Worm (Caenorhabditis elegans) whole organism, L4 larva: Measurements from ENCODE around the gene atf-4.

ENCODE experiments used
- F37D6.2 ChIP-seq: sonication (generic microtip); optimal IDR thresholded peaks from 2 replicates; lab custom pipeline; 2016; ENCODE audit warnings: mild to moderate bottlenecking, missing genetic modification characterization, missing compliant biosample characterization
- F44E2.7 ChIP-seq: fragments of 200-800 bp; sonication (Bioruptor generic); IDR thresholded peaks from 2 replicates; pipeline ENCODE4 v2.1.2; 2022; ENCODE audit warnings: missing genetic modification characterization, missing compliant biosample characterization
- T26A8.4 ChIP-seq: fragments of 200-800 bp; sonication (Bioruptor generic); IDR thresholded peaks from 2 replicates; pipeline ENCODE4 v1.3.6; 2022; ENCODE audit warnings: missing genetic modification characterization, missing compliant biosample characterization
- Y105C5A.15 ChIP-seq: fragments of 200-800 bp; sonication (Bioruptor generic); IDR thresholded peaks from 2 replicates; pipeline ENCODE4 v1.3.6; 2022; ENCODE audit warnings: missing genetic modification characterization, missing compliant biosample characterization
- Y48G9A.11 ChIP-seq: fragments of 200-800 bp; sonication (Bioruptor generic); IDR thresholded peaks from 2 replicates; pipeline ENCODE4 v1.3.6; 2022; ENCODE audit warnings: missing genetic modification reagents, missing genetic modification characterization, missing compliant biosample characterization
- Y5F2A.4 ChIP-seq: fragments of 200-800 bp; sonication (Bioruptor generic); optimal IDR thresholded peaks from 2 replicates; lab custom pipeline; 2018; ENCODE audit warnings: mild to moderate bottlenecking, missing genetic modification characterization, missing compliant biosample characterization
- aha-1 ChIP-seq: fragments of 150-350 bp; peaks from one replicate; lab custom pipeline; 2014; ENCODE audit warnings: missing biosample characterization, missing genetic modification characterization
- arid-1 ChIP-seq: fragments of 200-800 bp; sonication (Bioruptor generic); conservative IDR thresholded peaks from 2 replicates; pipeline ENCODE4 v1.3.6; 2022; ENCODE audit warnings: missing genetic modification reagents, missing genetic modification characterization, missing compliant biosample characterization
- ceh-20 ChIP-seq: fragments of 200-800 bp; sonication (Bioruptor generic); IDR thresholded peaks from 2 replicates; pipeline ENCODE4 v1.3.6; 2022; ENCODE audit warnings: missing genetic modification reagents, missing genetic modification characterization, missing compliant biosample characterization
- ceh-32 ChIP-seq: sonication (generic microtip); optimal IDR thresholded peaks from 2 replicates; lab custom pipeline; 2016; ENCODE audit warnings: mild to moderate bottlenecking, missing genetic modification characterization, missing compliant biosample characterization; ENCODE audit not compliant: poor library complexity
- ceh-44 ChIP-seq: fragments of 200-800 bp; sonication (Bioruptor generic); IDR thresholded peaks from 2 replicates; pipeline ENCODE4 v1.3.6; 2022; ENCODE audit warnings: missing genetic modification reagents, missing genetic modification characterization, missing compliant biosample characterization
- ceh-62 ChIP-seq: sonication (generic microtip); optimal IDR thresholded peaks from 2 replicates; lab custom pipeline; 2017; ENCODE audit warnings: missing biosample characterization, missing genetic modification characterization
- ceh-82 ChIP-seq: sonication (generic microtip); optimal IDR thresholded peaks from 2 replicates; lab custom pipeline; 2017; ENCODE audit warnings: missing biosample characterization, missing genetic modification characterization
- cey-2 ChIP-seq: sonication (generic microtip); optimal IDR thresholded peaks from 3 replicates; lab custom pipeline; 2017; ENCODE audit warnings: missing genetic modification characterization, mild to moderate bottlenecking, missing compliant biosample characterization, antibody characterized with exemption, borderline replicate concordance; ENCODE audit not compliant: insufficient read depth
- daf-12 ChIP-seq: fragments of 150-350 bp; optimal IDR thresholded peaks from 2 replicates; lab custom pipeline; 2014; ENCODE audit warnings: missing biosample characterization, missing genetic modification reagents, missing genetic modification characterization
- daf-16 ChIP-seq, 3 experiments: sonication (generic microtip); optimal IDR thresholded peaks; 2 replicates each; lab custom pipeline; 2016 to 2017; ENCODE audit warnings: missing genetic modification characterization in 3 of 3, missing genetic modification reagents in 3 of 3, mild to moderate bottlenecking in 2 of 3, missing compliant biosample characterization in 2 of 3, missing biosample characterization in 1 of 3, moderate library complexity in 1 of 3
- daf-8 ChIP-seq: fragments of 200-800 bp; sonication (Bioruptor generic); IDR thresholded peaks from 2 replicates; pipeline ENCODE4 v1.3.6; 2022; ENCODE audit warnings: missing genetic modification characterization, missing compliant biosample characterization
- dmd-6 ChIP-seq: fragments of 200-800 bp; sonication (Bioruptor generic); IDR thresholded peaks from 2 replicates; pipeline ENCODE4 v1.3.6; 2022; ENCODE audit warnings: missing genetic modification reagents, missing genetic modification characterization, missing compliant biosample characterization
- dmd-9 ChIP-seq: fragments of 200-800 bp; sonication (Bioruptor generic); IDR thresholded peaks from 2 replicates; pipeline ENCODE4 v1.3.6; 2022; ENCODE audit warnings: missing genetic modification reagents, missing genetic modification characterization, missing compliant biosample characterization
- dpl-1 ChIP-seq: fragments of 150-350 bp; optimal IDR thresholded peaks from 2 replicates; lab custom pipeline; 2014; ENCODE audit warnings: missing biosample characterization, missing genetic modification reagents, missing genetic modification characterization
- dve-1 ChIP-seq: sonication (generic microtip); optimal IDR thresholded peaks from 2 replicates; lab custom pipeline; 2017; ENCODE audit warnings: antibody characterized with exemption, mild to moderate bottlenecking, missing genetic modification characterization, missing compliant biosample characterization; ENCODE audit not compliant: insufficient read depth
- fkh-10 ChIP-seq: fragments of 150-350 bp; optimal IDR thresholded peaks from 2 replicates; lab custom pipeline; 2014; ENCODE audit warnings: missing biosample characterization, missing genetic modification reagents, missing genetic modification characterization
- jun-1 ChIP-seq: fragments of 150-350 bp; optimal IDR thresholded peaks from 2 replicates; lab custom pipeline; 2014; ENCODE audit warnings: missing biosample characterization, missing genetic modification reagents, missing genetic modification characterization
- lin-1 ChIP-seq: fragments of 200-800 bp; sonication (Bioruptor generic); IDR thresholded peaks from 2 replicates; pipeline ENCODE4 v1.3.6; 2022; ENCODE audit warnings: missing genetic modification reagents, missing genetic modification characterization, missing compliant biosample characterization
- lin-29 ChIP-seq: fragments of 200-800 bp; sonication (Bioruptor generic); IDR thresholded peaks from 2 replicates; pipeline ENCODE4 v1.3.6; 2022; ENCODE audit warnings: missing genetic modification reagents, missing genetic modification characterization, missing compliant biosample characterization
- lir-3 ChIP-seq: sonication (generic microtip); optimal IDR thresholded peaks from 2 replicates; lab custom pipeline; 2016; ENCODE audit warnings: mild to moderate bottlenecking, missing genetic modification characterization, missing compliant biosample characterization
- mdt-29 ChIP-seq: fragments of 200-800 bp; sonication (Bioruptor generic); IDR thresholded peaks from 2 replicates; pipeline ENCODE4 v1.3.6; 2022; ENCODE audit warnings: missing genetic modification reagents, missing genetic modification characterization, missing compliant biosample characterization
- mep-1 ChIP-seq: fragments of 150-350 bp; sonication (generic microtip); optimal IDR thresholded peaks from 3 replicates; lab custom pipeline; 2014; ENCODE audit warnings: missing biosample characterization, missing genetic modification characterization
- mes-2 ChIP-seq: sonication (generic microtip); optimal IDR thresholded peaks from 2 replicates; lab custom pipeline; 2016; ENCODE audit warnings: missing genotype, mild to moderate bottlenecking, missing genetic modification characterization, missing compliant biosample characterization; ENCODE audit not compliant: poor library complexity, severe bottlenecking
- nhr-102 ChIP-seq: sonication (generic microtip); optimal IDR thresholded peaks from 2 replicates; lab custom pipeline; 2016; ENCODE audit warnings: mild to moderate bottlenecking, missing genetic modification characterization, moderate library complexity, missing compliant biosample characterization
- nhr-11 ChIP-seq: fragments of 150-350 bp; optimal IDR thresholded peaks from 2 replicates; lab custom pipeline; 2014; ENCODE audit warnings: missing biosample characterization, missing genetic modification characterization
- nhr-28 ChIP-seq: fragments of 150-350 bp; optimal IDR thresholded peaks from 2 replicates; lab custom pipeline; 2014; ENCODE audit warnings: missing biosample characterization, missing genetic modification characterization
- nhr-42 ChIP-seq: fragments of 200-800 bp; sonication (Bioruptor generic); IDR thresholded peaks from 2 replicates; pipeline ENCODE4 v1.3.6; 2022; ENCODE audit warnings: missing genetic modification characterization, missing compliant biosample characterization
- nhr-6 ChIP-seq: fragments of 150-350 bp; optimal IDR thresholded peaks from 2 replicates; lab custom pipeline; 2014; ENCODE audit warnings: missing biosample characterization, missing genetic modification characterization
- nhr-76 ChIP-seq: fragments of 150-350 bp; optimal IDR thresholded peaks from 2 replicates; lab custom pipeline; 2014; ENCODE audit warnings: missing biosample characterization, missing genetic modification characterization
- nhr-77 ChIP-seq: fragments of 150-350 bp; optimal IDR thresholded peaks from 2 replicates; lab custom pipeline; 2014; ENCODE audit warnings: missing biosample characterization, missing genetic modification characterization
- php-3 ChIP-seq: fragments of 200-800 bp; sonication (Bioruptor generic); IDR thresholded peaks from 2 replicates; pipeline ENCODE4 v1.3.6; 2022; ENCODE audit warnings: missing genetic modification reagents, missing genetic modification characterization, missing compliant biosample characterization
- pqm-1 ChIP-seq: sonication (generic microtip); optimal IDR thresholded peaks from 2 replicates; lab custom pipeline; 2017; ENCODE audit warnings: missing biosample characterization, missing genetic modification characterization
- set-16 ChIP-seq: fragments of 200-800 bp; sonication (Bioruptor generic); IDR thresholded peaks from 2 replicates; pipeline ENCODE4 v1.3.6; 2022; ENCODE audit warnings: missing genetic modification reagents, missing genetic modification characterization, missing compliant biosample characterization
- skn-1 ChIP-seq: fragments of 150-350 bp; optimal IDR thresholded peaks from 2 replicates; lab custom pipeline; 2014; ENCODE audit warnings: missing biosample characterization, missing genetic modification characterization
- spr-1 ChIP-seq: sonication (generic microtip); optimal IDR thresholded peaks from 2 replicates; lab custom pipeline; 2016; ENCODE audit warnings: mild to moderate bottlenecking, missing genetic modification characterization, missing compliant biosample characterization
- tra-1 ChIP-seq: fragments of 200-800 bp; sonication (Bioruptor generic); IDR thresholded peaks from 2 replicates; pipeline ENCODE4 v1.3.6; 2022; ENCODE audit warnings: missing genetic modification reagents, missing genetic modification characterization, missing compliant biosample characterization
- unc-130 ChIP-seq: sonication (generic microtip); optimal IDR thresholded peaks from 2 replicates; lab custom pipeline; 2016; ENCODE audit warnings: missing genetic modification reagents, missing genetic modification characterization, missing compliant biosample characterization
- unc-62 ChIP-seq, 3 experiments: fragments of 150-350 bp in 1 of 3; sonication (generic microtip); optimal IDR thresholded peaks in 2 of 3; peaks in 1 of 3; 1 replicate in 1 of 3; 2 replicates in 2 of 3; lab custom pipeline; 2014 to 2017; ENCODE audit warnings: missing biosample characterization in 3 of 3, missing genetic modification characterization in 3 of 3, missing genetic modification reagents in 3 of 3, missing genotype in 1 of 3
- vab-7 ChIP-seq: fragments of 200-800 bp; sonication (Bioruptor generic); IDR thresholded peaks from 2 replicates; pipeline ENCODE4 v1.3.6; 2022; ENCODE audit warnings: missing genetic modification reagents, missing genetic modification characterization, missing compliant biosample characterization
- zag-1 ChIP-seq: fragments of 150-350 bp; optimal IDR thresholded peaks from 2 replicates; lab custom pipeline; 2014; ENCODE audit warnings: missing biosample characterization, missing genetic modification characterization
- ztf-7 ChIP-seq: fragments of 150-350 bp; optimal IDR thresholded peaks from 2 replicates; lab custom pipeline; 2014; ENCODE audit warnings: missing biosample characterization, missing genetic modification characterization

atf-4 gene

DNA sequence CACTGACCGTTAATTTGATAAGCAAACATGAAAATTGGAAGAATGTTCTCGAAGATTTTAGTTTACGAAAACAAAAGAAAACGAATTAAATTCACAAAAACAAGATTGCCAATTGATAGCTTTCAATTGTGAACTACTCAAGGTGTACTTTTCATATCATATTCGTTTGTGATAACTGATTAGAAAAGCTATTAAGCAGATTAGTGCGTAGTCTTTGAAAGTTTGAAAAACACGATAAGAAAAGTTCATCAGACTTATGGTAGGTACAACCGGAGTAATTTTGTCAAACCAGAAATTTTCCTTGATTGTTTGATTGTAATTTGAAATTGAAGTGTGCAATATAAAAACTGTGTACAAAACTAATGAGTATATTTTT, 23.1 kb downstream of the atf-4 start:
- no peak for TF ChIP-seq mdt-29 (GFP tag; lab: Robert Waterston, UW)
- no peak for TF ChIP-seq daf-8 (GFP tag; lab: Robert Waterston, UW)
- no peak for TF ChIP-seq ceh-62
- no peak for TF ChIP-seq tra-1 (GFP tag; lab: Robert Waterston, UW)
- peak; percentile 34 for TF ChIP-seq dve-1 (tag; lab: Kevin White, UChicago)
- no peak for TF ChIP-seq T26A8.4 (GFP tag; lab: Robert Waterston, UW)
- no peak for TF ChIP-seq daf-16 (GFP tag; optimal IDR thresholded peaks at IDR 0.05; lab: Kevin White, UChicago)
- peak; percentile 74 for TF ChIP-seq daf-16 (tag; optimal IDR thresholded peaks at IDR 0.05; lab: Kevin White, UChicago)
- TF ChIP-seq jun-1 (tag; lab: Kevin White, UChicago) = no peak
- no peak for TF ChIP-seq Y48G9A.11
- peak; percentile 19; the same call in 1 of the 2 replicates for TF ChIP-seq dmd-6 (GFP tag; lab: Robert Waterston, UW)
- peak in 1 of 2 experiments; percentile 70 for TF ChIP-seq unc-62 (GFP tag; optimal IDR thresholded peaks at IDR 0.05 in 1 of 2; lab: Kevin White, UChicago)
- no peak for TF ChIP-seq unc-62 (tag; optimal IDR thresholded peaks at IDR 0.05; lab: Kevin White, UChicago)
- no peak for TF ChIP-seq nhr-6 (tag; lab: Kevin White, UChicago)
- TF ChIP-seq nhr-28 (tag; lab: Kevin White, UChicago) = peak; percentile 16
- TF ChIP-seq fkh-10 (GFP tag; lab: Kevin White, UChicago) = no peak

DNA sequence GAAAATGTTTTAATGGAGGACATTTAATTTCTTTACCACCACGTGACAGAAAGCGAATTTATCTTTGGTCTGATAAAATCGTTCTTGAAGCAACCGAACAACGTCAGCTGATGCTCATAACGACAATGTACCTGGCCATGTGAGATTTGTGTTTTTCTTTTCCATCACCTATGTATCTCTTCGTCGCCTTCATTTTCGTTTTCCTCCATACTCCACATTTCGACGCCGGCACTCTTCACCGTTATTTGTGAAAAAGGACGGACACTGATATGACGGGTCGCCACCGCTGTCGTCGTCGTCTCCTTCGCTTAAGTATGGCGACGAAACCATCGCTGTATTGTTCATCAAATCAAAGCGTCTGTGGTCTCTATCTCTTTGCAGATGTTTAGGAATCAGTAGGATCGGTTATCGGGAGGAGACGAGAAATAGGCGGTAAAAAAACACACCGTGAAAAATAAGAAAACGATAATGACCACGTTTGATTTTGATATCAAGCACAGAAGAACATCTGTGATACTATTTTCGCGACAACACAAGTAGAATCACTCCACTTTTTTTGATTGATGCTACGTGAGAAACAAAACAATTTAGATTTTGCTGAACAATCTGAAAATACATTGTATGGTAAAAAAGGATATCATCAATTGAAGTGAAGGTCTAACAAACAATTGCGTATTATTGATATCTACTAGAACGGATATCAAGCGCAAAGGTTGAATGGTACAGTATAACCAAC, 23.6 kb downstream of the atf-4 start:
- TF ChIP-seq unc-62 (GFP tag; optimal IDR thresholded peaks at IDR 0.05 in 1 of 2; lab: Kevin White, UChicago) (peak in 1 of 2 experiments; percentile 90), unc-62 (tag; optimal IDR thresholded peaks at IDR 0.05; lab: Kevin White, UChicago) (no peak), mes-2 (tag; lab: Kevin White, UChicago) (no peak), pqm-1 (tag; lab: Kevin White, UChicago) (no peak), nhr-77 (tag; lab: Kevin White, UChicago) (no peak), Y5F2A.4 (GFP tag; lab: Kevin White, UChicago) (no peak), tra-1 (GFP tag; lab: Robert Waterston, UW) (0 out of 2 replicates have a peak, but pooled peaks have one; percentile 35), ceh-44 (GFP tag; lab: Robert Waterston, UW) (no peak), cey-2 (no peak), F44E2.7 (GFP tag; lab: Robert Waterston, UW) (no peak), dmd-9 (GFP tag; lab: Robert Waterston, UW) (no peak), ceh-82 (tag; lab: Kevin White, UChicago) (no peak), set-16 (GFP tag; lab: Robert Waterston, UW) (no peak), spr-1 (tag; lab: Kevin White, UChicago) (no peak), vab-7 (GFP tag; lab: Robert Waterston, UW) (no peak), F37D6.2 (no peak), mep-1 (tag; lab: Kevin White, UChicago) (no peak), dpl-1 (GFP tag; lab: Kevin White, UChicago) (no peak), Y105C5A.15 (GFP tag; lab: Robert Waterston, UW) (no peak), nhr-102 (no peak), mdt-29 (GFP tag; lab: Robert Waterston, UW) (no peak), nhr-42 (GFP tag; lab: Robert Waterston, UW) (no peak), ceh-20 (GFP tag; lab: Robert Waterston, UW) (no peak), daf-8 (GFP tag; lab: Robert Waterston, UW) (no peak), zag-1 (tag; lab: Kevin White, UChicago) (no peak), dve-1 (tag; lab: Kevin White, UChicago) (peak; percentile 18), lir-3 (tag; lab: Kevin White, UChicago) (no peak), ztf-7 (tag; lab: Kevin White, UChicago) (no peak), lin-1 (no peak), daf-12 (tag; lab: Kevin White, UChicago) (no peak), arid-1 (no peak), skn-1 (tag; lab: Kevin White, UChicago) (no peak), ceh-62 (no peak), nhr-11 (tag; lab: Kevin White, UChicago) (no peak), unc-130 (GFP tag; lab: Kevin White, UChicago) (no peak), nhr-76 (tag; lab: Kevin White, UChicago) (no peak), php-3 (GFP tag; lab: Robert Waterston, UW) (peak; percentile 40; the same call in 1 of the 2 replicates), nhr-6 (tag; lab: Kevin White, UChicago) (no peak), ceh-32 (no peak), lin-29 (GFP tag; lab: Robert Waterston, UW) (no peak), aha-1 (peak; percentile 64)
